Worm (Caenorhabditis elegans): ENCODE results near the gene K08D8.12.

DNA sequence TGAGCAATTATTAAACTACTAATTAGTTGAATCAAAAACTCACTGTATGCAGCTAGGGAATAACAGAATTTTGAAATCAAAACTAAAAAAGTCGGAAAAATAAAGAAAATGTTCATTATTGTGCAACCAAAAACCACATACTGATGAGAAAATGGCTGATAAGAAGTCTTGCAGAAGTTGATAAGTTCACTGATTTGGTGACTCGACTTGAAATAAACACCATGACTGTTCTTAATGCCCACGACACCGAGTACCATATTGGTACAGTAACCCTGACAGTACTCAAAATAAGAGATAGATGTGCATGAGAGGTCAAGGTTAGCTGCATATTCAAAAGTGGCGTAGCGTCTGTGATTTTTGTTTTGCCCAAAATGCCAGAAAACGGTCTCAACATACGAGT lies 7.3 kb upstream of the K08D8.12 start:
- TF ChIP-seq ztf-23 (GFP tag; IDR thresholded peaks at IDR 0.05), result no peak
- no peak for TF ChIP-seq flt-1 (GFP tag; IDR thresholded peaks at IDR 0.05)
- TF ChIP-seq tab-1 (GFP tag; IDR thresholded peaks at IDR 0.05), result no peak
- no peak for TF ChIP-seq med-1 (GFP tag; optimal IDR thresholded peaks at IDR 0.05; ENCODE audit: insufficient read depth)
- no peak for TF ChIP-seq T22C8.4 (GFP tag; IDR thresholded peaks at IDR 0.05)

Data from whole organism, midembryonic.